Worm (Caenorhabditis elegans) whole organism, L4 larva: ENCODE data around the gene C02G6.2.

ENCODE experiments used
- Y105C5A.15 ChIP-seq: fragments of 200-800 bp; sonication (Bioruptor generic); IDR thresholded peaks from 2 replicates; pipeline ENCODE4 v1.3.6; 2022; ENCODE audit warnings: missing genetic modification characterization, missing compliant biosample characterization
- ceh-28 ChIP-seq: fragments of 150-350 bp; optimal IDR thresholded peaks from 2 replicates; lab custom pipeline; 2014; ENCODE audit warnings: missing biosample characterization, missing genetic modification reagents, missing genetic modification characterization
- ces-1 ChIP-seq: fragments of 150-350 bp; sonication (generic microtip); optimal IDR thresholded peaks from 4 replicates; lab custom pipeline; 2014; ENCODE audit warnings: missing biosample characterization, missing genetic modification reagents, missing genetic modification characterization
- egl-27 ChIP-seq: sonication (generic microtip); optimal IDR thresholded peaks from 3 replicates; lab custom pipeline; 2017; ENCODE audit warnings: missing biosample characterization, missing genetic modification reagents, missing genetic modification characterization
- egl-43 ChIP-seq: fragments of 200-800 bp; sonication (Bioruptor generic); IDR thresholded peaks from 2 replicates; pipeline ENCODE4 v1.3.6; 2022; ENCODE audit warnings: missing genetic modification reagents, missing genetic modification characterization, missing compliant biosample characterization
- jun-1 ChIP-seq: fragments of 150-350 bp; optimal IDR thresholded peaks from 2 replicates; lab custom pipeline; 2014; ENCODE audit warnings: missing biosample characterization, missing genetic modification reagents, missing genetic modification characterization
- lin-39 ChIP-seq: fragments of 150-350 bp; optimal IDR thresholded peaks from 2 replicates; lab custom pipeline; 2014; ENCODE audit warnings: missing biosample characterization, missing genetic modification reagents, missing genetic modification characterization
- lsy-2 ChIP-seq, 2 experiments: fragments of 150-350 bp in 1 of 2; sonication (generic microtip) in 1 of 2; optimal IDR thresholded peaks; 2 replicates each; lab custom pipeline; 2014 to 2017; ENCODE audit warnings: missing biosample characterization in 2 of 2, missing genetic modification characterization in 2 of 2
- pha-4 ChIP-seq, 2 experiments: fragments of 150-350 bp in 1 of 2; fragments of 200-800 bp in 1 of 2; sonication (Bioruptor generic) in 1 of 2; IDR thresholded peaks in 1 of 2; optimal IDR thresholded peaks in 1 of 2; 2 replicates each; pipeline versions ENCODE4 v1.3.6 to Lab custom; 2014 to 2022; ENCODE audit warnings: missing genetic modification characterization in 2 of 2, missing genetic modification reagents in 2 of 2, missing biosample characterization in 1 of 2, missing compliant biosample characterization in 1 of 2
- ztf-11 ChIP-seq: fragments of 150-350 bp; optimal IDR thresholded peaks from 2 replicates; lab custom pipeline; 2014; ENCODE audit warnings: missing biosample characterization, missing genetic modification characterization

DNA sequence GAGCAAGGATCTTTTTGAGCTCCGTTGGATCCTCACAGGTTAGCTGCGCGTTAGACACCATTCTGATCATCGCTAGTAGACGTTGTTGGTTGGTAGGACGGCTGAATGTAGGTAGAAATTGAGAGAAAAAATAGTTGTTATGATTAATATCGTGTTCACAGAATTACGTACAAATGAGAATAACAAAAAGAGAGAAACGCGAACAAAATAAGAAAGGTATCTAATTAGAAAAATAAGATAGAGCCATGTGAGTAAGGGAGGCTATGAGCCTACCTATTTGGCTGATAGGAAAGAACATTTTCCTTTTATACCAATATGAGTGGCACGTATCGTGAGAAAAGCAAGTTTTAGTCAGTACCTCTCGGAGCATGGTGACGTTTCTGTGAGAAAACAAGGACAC lies 11.9 kb downstream of the C02G6.2 start, which contains the start of gene C04E6.8:
- no peak for TF ChIP-seq Y105C5A.15 (GFP tag; lab: Robert Waterston, UW)
- no peak for TF ChIP-seq jun-1 (tag; lab: Kevin White, UChicago)
- TF ChIP-seq egl-43 (GFP tag; lab: Robert Waterston, UW) = no peak
- TF ChIP-seq ces-1 = no peak
- no peak for TF ChIP-seq lin-39 (tag; lab: Kevin White, UChicago)
- TF ChIP-seq lsy-2 (tag; optimal IDR thresholded peaks at IDR 0.05; lab: Kevin White, UChicago) = no peak
- TF ChIP-seq ztf-11 (tag; lab: Kevin White, UChicago) = no peak
- TF ChIP-seq ceh-28 (tag; lab: Kevin White, UChicago) = no peak
- no peak for TF ChIP-seq egl-27 (tag; lab: Kevin White, UChicago)
- TF ChIP-seq pha-4 (GFP tag; IDR thresholded peaks at IDR 0.05; lab: Robert Waterston, UW) = no peak
- TF ChIP-seq pha-4 (tag; optimal IDR thresholded peaks at IDR 0.05; lab: Kevin White, UChicago) = no peak
